Fruit fly (Drosophila melanogaster): ENCODE data around the gene CG7031.

CG7031 gene

DNA sequence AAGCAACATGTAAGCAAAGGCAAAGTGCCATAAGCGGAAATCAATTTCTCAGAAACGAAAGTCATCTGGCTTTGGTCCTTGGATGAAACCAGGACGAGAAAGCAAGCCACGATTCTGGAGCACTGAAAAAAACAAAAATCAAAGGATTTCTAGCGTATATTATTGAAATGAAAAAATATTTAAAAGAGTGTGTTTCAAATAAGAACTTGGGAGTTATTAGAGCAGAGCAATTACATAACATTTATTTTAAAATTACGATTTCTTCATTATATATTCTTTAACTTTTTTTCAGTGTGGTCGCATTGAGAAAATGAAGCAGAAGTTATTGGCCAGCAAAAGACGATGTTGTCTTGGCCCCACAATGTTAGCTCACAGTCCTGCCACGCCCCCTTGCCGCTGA lies 18.6 kb downstream of the CG7031 start (continued):
- TF ChIP-seq MTF-1 (GFP tag; optimal IDR thresholded peaks at IDR 0.05; ENCODE audit: borderline replicate concordance) (no peak), ems (GFP tag; optimal IDR thresholded peaks at IDR 0.05) (no peak), CG4328 (GFP tag; optimal IDR thresholded peaks at IDR 0.05) (no peak), gcm (GFP tag; optimal IDR thresholded peaks at IDR 0.05) (no peak), Bdp1 (GFP tag; optimal IDR thresholded peaks at IDR 0.05) (no peak), CG15269 (tag; optimal IDR thresholded peaks at IDR 0.05) (peak; percentile 36), CG42726 (GFP tag; IDR thresholded peaks at IDR 0.05; ENCODE audit: partially characterized antibody) (no peak), vnd (GFP tag; IDR thresholded peaks at IDR 0.05; ENCODE audit: partially characterized antibody) (no peak), Fer3 (tag; optimal IDR thresholded peaks at IDR 0.05) (peak; percentile 29), Gug (GFP tag; IDR thresholded peaks at IDR 0.05) (no peak), CG2678 (tag; optimal IDR thresholded peaks at IDR 0.05) (peak; percentile 64), Xbp1 (GFP tag; optimal IDR thresholded peaks at IDR 0.05) (no peak), Sox100B (GFP tag; optimal IDR thresholded peaks at IDR 0.05) (no peak), Taf1 (GFP tag; IDR thresholded peaks at IDR 0.05) (no peak), CG12744 (GFP tag; optimal IDR thresholded peaks at IDR 0.05) (no peak), CG4617 (GFP tag; optimal IDR thresholded peaks at IDR 0.05; ENCODE audit: borderline replicate concordance) (no peak), ase (GFP tag; IDR thresholded peaks at IDR 0.05) (no peak), CG7745 (tag; optimal IDR thresholded peaks at IDR 0.05) (no peak), CG10565 (GFP tag; optimal IDR thresholded peaks at IDR 0.05) (no peak), Ptx1 (GFP tag; IDR thresholded peaks at IDR 0.05) (no peak), CG12299 (tag; optimal IDR thresholded peaks at IDR 0.05) (no peak), gcm2 (GFP tag; optimal IDR thresholded peaks at IDR 0.05) (no peak), nmo (GFP tag; optimal IDR thresholded peaks at IDR 0.05) (no peak), CG17385 (GFP tag; optimal IDR thresholded peaks at IDR 0.05) (peak; percentile 11), MBD-R2 (GFP tag; IDR thresholded peaks at IDR 0.05) (no peak), CG15514 (GFP tag; optimal IDR thresholded peaks at IDR 0.05) (no peak), crol (GFP tag; IDR thresholded peaks at IDR 0.05) (no peak), CG17359 (tag; optimal IDR thresholded peaks at IDR 0.05) (peak; percentile 17), BtbVII (GFP tag; optimal IDR thresholded peaks at IDR 0.05) (no peak), dati (GFP tag; IDR thresholded peaks at IDR 0.05) (no peak), CG12769 (tag; optimal IDR thresholded peaks at IDR 0.05) (no peak), Atf6 (GFP tag; IDR thresholded peaks at IDR 0.05) (no peak), CG31441 (GFP tag; IDR thresholded peaks at IDR 0.05) (0 out of 2 replicates have a peak, but pooled peaks have one; percentile 27), zf30C (GFP tag; optimal IDR thresholded peaks at IDR 0.05) (no peak), Oaz (GFP tag; IDR thresholded peaks at IDR 0.05) (no peak), Trl (optimal IDR thresholded peaks at IDR 0.05) (no peak), Trl (GFP tag; optimal IDR thresholded peaks at IDR 0.05) (no peak), Opbp (GFP tag; IDR thresholded peaks at IDR 0.05; ENCODE audit: partially characterized antibody) (no peak), Atf-2 (GFP tag; optimal IDR thresholded peaks at IDR 0.05) (no peak), ash1 (GFP tag; optimal IDR thresholded peaks at IDR 0.05) (no peak), CG7786 (GFP tag; optimal IDR thresholded peaks at IDR 0.05) (no peak), CG7963 (GFP tag; IDR thresholded peaks at IDR 0.05; ENCODE audit: partially characterized antibody) (no peak), Side (GFP tag; optimal IDR thresholded peaks at IDR 0.05) (no peak), sna (GFP tag; IDR thresholded peaks at IDR 0.05; ENCODE audit: partially characterized antibody) (no peak), CG1603 (tag; optimal IDR thresholded peaks at IDR 0.05) (no peak), Optix (GFP tag; IDR thresholded peaks at IDR 0.05) (no peak), abd-A (tag; optimal IDR thresholded peaks at IDR 0.05) (peak; percentile 6), CG10321 (GFP tag; IDR thresholded peaks at IDR 0.05) (no peak), peb (GFP tag; IDR thresholded peaks at IDR 0.05) (no peak), dpn (GFP tag; optimal IDR thresholded peaks at IDR 0.05) (no peak), z (GFP tag; IDR thresholded peaks at IDR 0.05) (no peak), pfk (GFP tag; optimal IDR thresholded peaks at IDR 0.05) (no peak)
